Fruit fly (Drosophila melanogaster): ENCODE results near the gene CG14273.

DNA sequence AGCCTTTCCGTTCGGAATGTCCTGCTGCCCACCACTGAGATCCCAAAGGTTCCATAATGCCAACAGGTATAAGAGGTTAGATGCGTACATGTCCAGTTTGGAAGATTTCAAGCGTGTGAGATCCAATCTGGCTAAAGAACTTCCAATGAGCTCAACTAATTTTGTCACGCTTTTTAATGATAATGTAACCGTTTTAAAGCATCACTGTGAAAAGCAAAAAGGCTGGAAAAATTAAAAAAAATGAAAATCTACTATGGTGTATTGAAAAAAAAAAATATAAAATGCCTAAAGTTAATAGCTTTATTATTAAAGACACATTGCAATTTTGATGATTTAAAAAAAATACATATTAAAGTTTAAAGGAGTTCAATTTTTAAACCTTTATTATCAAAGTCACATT, 50.6 kb downstream of the CG14273 start, which contains the start of gene Acp29AB:
- TF ChIP-seq CG10631 (GFP tag; optimal IDR thresholded peaks at IDR 0.05): no peak
- TF ChIP-seq CG16779 (tag; optimal IDR thresholded peaks at IDR 0.05): no peak
- TF ChIP-seq CG6163 (GFP tag; IDR thresholded peaks at IDR 0.05): no peak
- TF ChIP-seq CG8119 (GFP tag; IDR thresholded peaks at IDR 0.05): no peak
- no peak for TF ChIP-seq net (GFP tag; optimal IDR thresholded peaks at IDR 0.05)
- TF ChIP-seq CG6792 (GFP tag; optimal IDR thresholded peaks at IDR 0.05): no peak
- TF ChIP-seq CG1621 (tag; optimal IDR thresholded peaks at IDR 0.05): no peak
- TF ChIP-seq CG8319 (GFP tag; optimal IDR thresholded peaks at IDR 0.05): no peak
- TF ChIP-seq Hr39 (GFP tag; optimal IDR thresholded peaks at IDR 0.05): no peak

Measured in whole organism, prepupa.